Worm (Caenorhabditis elegans) whole organism, late embryonic: Measurements from ENCODE around the gene nhr-171.

Source experiments
- ama-1 ChIP-seq: fragments of 150-350 bp; optimal IDR thresholded peaks from 2 replicates; lab custom pipeline; 2014
- hlh-8 ChIP-seq: sonication (generic microtip); optimal IDR thresholded peaks from 2 replicates; lab custom pipeline; 2016; ENCODE audit warnings: missing genotype, missing genetic modification characterization, missing compliant biosample characterization
- pha-4 ChIP-seq: fragments of 150-350 bp; optimal IDR thresholded peaks from 2 replicates; lab custom pipeline; 2018; ENCODE audit warnings: missing biosample characterization, missing genetic modification reagents, missing genetic modification characterization
- rnt-1 ChIP-seq: sonication (generic microtip); optimal IDR thresholded peaks from 2 replicates; lab custom pipeline; 2016; ENCODE audit warnings: missing genetic modification characterization, missing compliant biosample characterization
- unc-42 ChIP-seq: sonication (generic microtip); optimal IDR thresholded peaks from 2 replicates; lab custom pipeline; 2016; ENCODE audit warnings: missing genotype, missing genetic modification characterization, missing compliant biosample characterization
- zip-5 ChIP-seq: sonication (generic microtip); optimal IDR thresholded peaks from 2 replicates; lab custom pipeline; 2016; ENCODE audit warnings: missing genetic modification characterization, missing compliant biosample characterization

ce11 chrV:7551821-7552220 is 40.3 kb downstream of the nhr-171 start, which contains the start of gene F19F10.3:
- no peak for TF ChIP-seq unc-42 (tag; lab: Kevin White, UChicago)
- no peak for TF ChIP-seq pha-4 (tag; lab: Kevin White, UChicago)
- no peak for TF ChIP-seq ama-1 (lab: Kevin White, UChicago)
- TF ChIP-seq rnt-1, result no peak
- TF ChIP-seq zip-5 (tag; lab: Kevin White, UChicago), result no peak
- TF ChIP-seq hlh-8 (tag; lab: Kevin White, UChicago), result no peak
